Fruit fly (Drosophila melanogaster) whole organism, embryonic: ENCODE results near the gene CG18766.

Experiments used
- CG14710 ChIP-seq: fragments of 200-800 bp; sonication (Bioruptor generic); optimal IDR thresholded peaks from 3 replicates; lab custom pipeline; 2019; ENCODE audit warnings: missing biosample characterization, mild to moderate bottlenecking, missing genetic modification characterization, moderate library complexity
- CG4404 ChIP-seq: fragments of 200-800 bp; sonication (Bioruptor generic); IDR thresholded peaks from 2 replicates; pipeline ENCODE4 v1.3.6; 2022; ENCODE audit warnings: missing biosample characterization, missing genetic modification characterization
- CG6683 ChIP-seq: fragments of 200-800 bp; sonication (Bioruptor generic); optimal IDR thresholded peaks from 2 replicates; lab custom pipeline; 2017; ENCODE audit warnings: missing biosample characterization, mild to moderate bottlenecking, missing genetic modification characterization, missing genetic modification reagents
- HLH3B ChIP-seq: fragments of 200-800 bp; sonication (Bioruptor generic); IDR thresholded peaks from 2 replicates; pipeline ENCODE4 v1.3.6; 2022; ENCODE audit warnings: missing biosample characterization, missing genetic modification characterization
- HLH4C ChIP-seq: fragments of 200-800 bp; sonication (Bioruptor generic); IDR thresholded peaks from 3 replicates; pipeline ENCODE4 v1.3.6; 2022; ENCODE audit warnings: missing biosample characterization, missing genetic modification characterization; ENCODE audit not compliant: partially characterized antibody
- Lpt ChIP-seq: fragments of >200 bp; optimal IDR thresholded peaks from 2 replicates; lab custom pipeline; 2018; ENCODE audit warnings: missing biosample characterization, missing genetic modification characterization
- cad ChIP-seq: fragments of >200 bp; optimal IDR thresholded peaks from 2 replicates; lab custom pipeline; 2017; ENCODE audit warnings: missing biosample characterization, missing genetic modification characterization
- emc ChIP-seq: fragments of 200-800 bp; sonication (Bioruptor generic); optimal IDR thresholded peaks from 2 replicates; lab custom pipeline; 2016; ENCODE audit warnings: missing biosample characterization, missing genetic modification characterization
- fru ChIP-seq: fragments of >200 bp; optimal IDR thresholded peaks from 2 replicates; lab custom pipeline; 2017
- gcm ChIP-seq: fragments of 200-800 bp; sonication (Bioruptor generic); optimal IDR thresholded peaks from 2 replicates; lab custom pipeline; 2019; ENCODE audit warnings: missing biosample characterization, mild to moderate bottlenecking, missing genetic modification characterization, moderate library complexity
- mirr ChIP-seq: fragments of 200-800 bp; sonication (Bioruptor generic); optimal IDR thresholded peaks from 3 replicates; lab custom pipeline; 2018; ENCODE audit warnings: missing biosample characterization, mild to moderate bottlenecking, missing genetic modification characterization
- pum ChIP-seq: fragments of 200-800 bp; sonication (Bioruptor generic); optimal IDR thresholded peaks from 2 replicates; lab custom pipeline; 2016; ENCODE audit warnings: missing biosample characterization, missing genetic modification characterization

DNA sequence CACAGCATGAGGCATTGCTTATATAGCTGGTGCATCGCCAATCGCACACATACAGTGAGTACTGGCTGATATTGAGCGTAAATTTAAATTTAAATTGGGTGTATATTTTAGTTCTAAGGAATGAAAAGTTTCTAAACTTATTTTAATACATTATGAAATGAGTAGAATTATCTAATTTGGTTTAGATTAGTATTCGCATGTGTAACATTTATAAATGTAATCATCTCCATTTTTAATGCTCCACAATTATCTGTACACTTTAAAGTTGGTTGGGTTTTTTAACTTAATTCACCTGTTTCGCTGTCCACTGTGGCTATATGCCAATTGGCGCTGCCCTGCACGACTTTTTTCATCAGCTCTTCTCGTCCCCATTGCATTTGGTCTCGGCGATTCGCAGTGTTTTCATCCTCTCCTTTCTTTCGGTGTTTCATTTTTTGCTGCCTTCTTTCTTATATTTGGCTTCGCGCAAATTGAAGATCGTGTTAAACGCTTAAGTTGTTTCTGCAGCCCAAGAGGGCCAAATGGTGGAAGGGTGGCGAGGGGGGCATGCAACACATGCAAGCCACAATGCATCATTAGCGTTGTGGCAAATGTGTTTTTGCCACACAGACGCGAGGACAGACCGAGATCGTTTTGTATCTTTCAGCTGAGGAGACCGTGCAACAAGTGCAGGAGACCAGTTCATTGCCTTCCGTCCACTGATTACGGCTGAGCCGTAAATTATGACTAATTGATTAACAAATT, 43.3 kb downstream of the CG18766 start:
- TF ChIP-seq HLH3B (GFP tag; lab: Robert Waterston, UW) (no peak), emc (GFP tag; lab: Kevin White, UChicago) (no peak), cad (no peak), fru (lab: Kevin White, UChicago) (no peak), gcm (GFP tag; lab: Kevin White, UChicago) (no peak), pum (GFP tag; lab: Kevin White, UChicago) (no peak), Lpt (GFP tag; lab: Kevin White, UChicago) (no peak), HLH4C (GFP tag; lab: Robert Waterston, UW) (no peak), CG4404 (GFP tag; lab: Robert Waterston, UW) (no peak), CG6683 (no peak), CG14710 (no peak), mirr (GFP tag; lab: Kevin White, UChicago) (no peak)
